Fruit fly (Drosophila melanogaster) whole organism, embryonic: ENCODE measurements around the gene CG4459.
A peak's percentile ranks its signal among the peaks of the same experiment; 100 is the strongest.

Source experiments
- Bdp1 ChIP-seq: fragments of 200-800 bp; sonication (Bioruptor generic); optimal IDR thresholded peaks from 3 replicates; lab custom pipeline; 2016; ENCODE audit warnings: missing biosample characterization, missing genetic modification characterization
- Blimp-1 ChIP-seq: fragments of 200-800 bp; sonication (Bioruptor generic); optimal IDR thresholded peaks from 3 replicates; lab custom pipeline; 2018; ENCODE audit warnings: missing biosample characterization, missing genetic modification characterization, mild to moderate bottlenecking, moderate library complexity, missing genetic modification reagents
- CG10431 ChIP-seq: fragments of 200-800 bp; sonication (Bioruptor generic); optimal IDR thresholded peaks from 3 replicates; lab custom pipeline; 2018; ENCODE audit warnings: missing biosample characterization, mild to moderate bottlenecking, missing genetic modification characterization
- CG10654 ChIP-seq: fragments of 200-800 bp; sonication (Bioruptor generic); optimal IDR thresholded peaks from 2 replicates; lab custom pipeline; 2016; ENCODE audit warnings: missing biosample characterization, missing genetic modification characterization
- CG10979 ChIP-seq: fragments of 200-800 bp; sonication (Bioruptor generic); optimal IDR thresholded peaks from 2 replicates; lab custom pipeline; 2018; ENCODE audit warnings: missing biosample characterization, mild to moderate bottlenecking, missing genetic modification characterization, moderate library complexity
- CG11247 ChIP-seq: fragments of 200-800 bp; sonication (Bioruptor generic); IDR thresholded peaks from 2 replicates; pipeline ENCODE4 v1.3.6; 2022; ENCODE audit warnings: missing biosample characterization, missing genetic modification characterization
- CG12391 ChIP-seq: fragments of 200-800 bp; sonication (Bioruptor generic); optimal IDR thresholded peaks from 3 replicates; lab custom pipeline; 2018; ENCODE audit warnings: missing biosample characterization, mild to moderate bottlenecking, missing genetic modification characterization, moderate library complexity
- CG14710 ChIP-seq: fragments of 200-800 bp; sonication (Bioruptor generic); optimal IDR thresholded peaks from 3 replicates; lab custom pipeline; 2019; ENCODE audit warnings: missing biosample characterization, mild to moderate bottlenecking, missing genetic modification characterization, moderate library complexity
- CG14860 ChIP-seq: fragments of 200-800 bp; sonication (Bioruptor generic); IDR thresholded peaks from 3 replicates; pipeline ENCODE4 v1.3.6; 2022; ENCODE audit warnings: missing biosample characterization, missing genetic modification characterization; ENCODE audit not compliant: partially characterized antibody
- CG17385 ChIP-seq: fragments of 200-800 bp; sonication (Bioruptor generic); optimal IDR thresholded peaks from 3 replicates; lab custom pipeline; 2018; ENCODE audit warnings: missing biosample characterization, mild to moderate bottlenecking, missing genetic modification characterization
- CG17829 ChIP-seq: fragments of 200-800 bp; optimal IDR thresholded peaks from 2 replicates; lab custom pipeline; 2019; ENCODE audit warnings: missing biosample characterization, mild to moderate bottlenecking, missing genetic modification characterization, moderate library complexity
- CG17912 ChIP-seq: fragments of 200-800 bp; sonication (Bioruptor generic); optimal IDR thresholded peaks from 2 replicates; lab custom pipeline; 2018; ENCODE audit warnings: missing biosample characterization, mild to moderate bottlenecking, missing genetic modification characterization
- CG2712 ChIP-seq: fragments of 200-800 bp; optimal IDR thresholded peaks from 3 replicates; lab custom pipeline; 2019; ENCODE audit warnings: missing biosample characterization, mild to moderate bottlenecking, missing genetic modification characterization, moderate library complexity
- CG30020 ChIP-seq: fragments of 200-800 bp; optimal IDR thresholded peaks from 2 replicates; lab custom pipeline; 2019; ENCODE audit warnings: missing biosample characterization, mild to moderate bottlenecking, missing genetic modification characterization, moderate library complexity
- CG32532 ChIP-seq: fragments of 200-800 bp; sonication (Bioruptor generic); IDR thresholded peaks from 2 replicates; pipeline ENCODE4 v1.3.6; 2022; ENCODE audit warnings: missing biosample characterization, missing genetic modification characterization
- CG7556 ChIP-seq: fragments of 200-800 bp; sonication (Bioruptor generic); optimal IDR thresholded peaks from 2 replicates; lab custom pipeline; 2017; ENCODE audit warnings: missing biosample characterization, mild to moderate bottlenecking, missing genetic modification characterization
- CG7928 ChIP-seq: fragments of 200-800 bp; sonication (Bioruptor generic); optimal IDR thresholded peaks from 2 replicates; lab custom pipeline; 2017; ENCODE audit warnings: missing biosample characterization, mild to moderate bottlenecking, missing genetic modification characterization
- CG8944 ChIP-seq: fragments of 200-800 bp; sonication (Bioruptor generic); optimal IDR thresholded peaks from 3 replicates; lab custom pipeline; 2016; ENCODE audit warnings: missing biosample characterization, missing genetic modification characterization
- Meics ChIP-seq: fragments of 200-800 bp; sonication (Bioruptor generic); optimal IDR thresholded peaks from 2 replicates; lab custom pipeline; 2017; ENCODE audit warnings: missing biosample characterization, mild to moderate bottlenecking, missing genetic modification characterization
- Neu2 ChIP-seq: fragments of 200-800 bp; sonication (Bioruptor generic); optimal IDR thresholded peaks from 3 replicates; lab custom pipeline; 2016; ENCODE audit warnings: missing biosample characterization, missing genetic modification characterization, borderline replicate concordance
- NfI ChIP-seq: fragments of 200-800 bp; sonication (Bioruptor generic); optimal IDR thresholded peaks from 3 replicates; lab custom pipeline; 2018; ENCODE audit warnings: missing biosample characterization, mild to moderate bottlenecking, missing genetic modification characterization, moderate library complexity
- Poxn ChIP-seq: fragments of 200-800 bp; sonication (Bioruptor generic); IDR thresholded peaks from 2 replicates; pipeline ENCODE4 v1.3.6; 2022; ENCODE audit warnings: missing biosample characterization, missing genetic modification characterization
- Sox100B ChIP-seq: fragments of 200-800 bp; sonication (Bioruptor generic); optimal IDR thresholded peaks from 3 replicates; lab custom pipeline; 2018; ENCODE audit warnings: missing biosample characterization, mild to moderate bottlenecking, missing genetic modification characterization
- Sry-δ ChIP-seq: fragments of 200-800 bp; sonication (Bioruptor generic); optimal IDR thresholded peaks from 2 replicates; lab custom pipeline; 2016; ENCODE audit warnings: missing biosample characterization, missing genetic modification characterization
- Xbp1 ChIP-seq: fragments of 200-800 bp; sonication (Bioruptor generic); optimal IDR thresholded peaks from 3 replicates; lab custom pipeline; 2016; ENCODE audit warnings: missing biosample characterization, mild to moderate bottlenecking, missing genetic modification characterization
- ara ChIP-seq: fragments of 200-800 bp; sonication (Bioruptor generic); IDR thresholded peaks from 2 replicates; pipeline ENCODE4 v1.3.6; 2022; ENCODE audit warnings: missing biosample characterization, missing genetic modification characterization
- ase ChIP-seq: fragments of 200-800 bp; sonication (Bioruptor generic); IDR thresholded peaks from 3 replicates; pipeline ENCODE4 v1.3.6; 2022; ENCODE audit warnings: missing biosample characterization, missing genetic modification characterization
- az2 ChIP-seq: fragments of 200-800 bp; sonication (Bioruptor generic); optimal IDR thresholded peaks from 3 replicates; lab custom pipeline; 2016; ENCODE audit warnings: missing biosample characterization, missing genetic modification characterization
- bigmax ChIP-seq: fragments of 200-800 bp; sonication (Bioruptor generic); optimal IDR thresholded peaks from 2 replicates; lab custom pipeline; 2018; ENCODE audit warnings: missing biosample characterization, mild to moderate bottlenecking, missing genetic modification characterization
- chm ChIP-seq: fragments of 200-800 bp; sonication (Bioruptor generic); IDR thresholded peaks from 2 replicates; pipeline ENCODE4 v1.3.6; 2022; ENCODE audit warnings: missing biosample characterization, missing genetic modification characterization
- chn ChIP-seq: fragments of 200-800 bp; sonication (Bioruptor generic); optimal IDR thresholded peaks from 2 replicates; lab custom pipeline; 2016; ENCODE audit warnings: missing biosample characterization, missing genetic modification characterization
- crp ChIP-seq, 2 experiments: fragments of 200-800 bp; sonication (Bioruptor generic); optimal IDR thresholded peaks; 2 replicates in 1 of 2; 3 replicates in 1 of 2; lab custom pipeline; 2017; ENCODE audit warnings: missing biosample characterization in 2 of 2, missing genetic modification characterization in 2 of 2, mild to moderate bottlenecking in 1 of 2, moderate library complexity in 1 of 2
- dm ChIP-seq: fragments of 200-800 bp; sonication (Bioruptor generic); optimal IDR thresholded peaks from 3 replicates; lab custom pipeline; 2016; ENCODE audit warnings: missing biosample characterization, missing genetic modification characterization
- dmrt11E ChIP-seq: fragments of 200-800 bp; sonication (Bioruptor generic); optimal IDR thresholded peaks from 3 replicates; lab custom pipeline; 2018; ENCODE audit warnings: missing biosample characterization, mild to moderate bottlenecking, missing genetic modification characterization, moderate library complexity
- dpn ChIP-seq, 2 experiments: fragments of 200-800 bp; sonication (Bioruptor generic); optimal IDR thresholded peaks; 3 replicates each; lab custom pipeline; 2016; ENCODE audit warnings: missing biosample characterization in 2 of 2, missing genetic modification characterization in 2 of 2
- fd64A ChIP-seq: fragments of 200-800 bp; sonication (Bioruptor generic); optimal IDR thresholded peaks from 3 replicates; lab custom pipeline; 2018; ENCODE audit warnings: missing biosample characterization, mild to moderate bottlenecking, missing genetic modification characterization
- hkb ChIP-seq, 2 experiments: fragments of 200-800 bp in 1 of 2; fragments of >200 bp in 1 of 2; sonication (Bioruptor generic) in 1 of 2; IDR thresholded peaks in 1 of 2; optimal IDR thresholded peaks in 1 of 2; 2 replicates each; pipeline versions ENCODE4 v1.3.6 to Lab custom; 2017 to 2022; ENCODE audit warnings: missing biosample characterization in 1 of 2, missing genetic modification characterization in 1 of 2
- nerfin-1 ChIP-seq: fragments of 200-800 bp; sonication (Bioruptor generic); optimal IDR thresholded peaks from 3 replicates; lab custom pipeline; 2019; ENCODE audit warnings: missing biosample characterization, mild to moderate bottlenecking, missing genetic modification characterization, moderate library complexity
- pros ChIP-seq: fragments of 200-800 bp; sonication (Bioruptor generic); optimal IDR thresholded peaks from 3 replicates; lab custom pipeline; 2019; ENCODE audit warnings: missing biosample characterization, mild to moderate bottlenecking, missing genetic modification characterization, moderate library complexity
- ro ChIP-seq: fragments of 200-800 bp; sonication (Bioruptor generic); IDR thresholded peaks from 2 replicates; pipeline ENCODE4 v1.3.6; 2022; ENCODE audit warnings: missing biosample characterization, missing genetic modification characterization
- salm ChIP-seq: fragments of 200-800 bp; sonication (Bioruptor generic); optimal IDR thresholded peaks from 2 replicates; lab custom pipeline; 2018; ENCODE audit warnings: missing biosample characterization, mild to moderate bottlenecking, missing genetic modification characterization
- sd ChIP-seq: fragments of 200-800 bp; sonication (Bioruptor generic); optimal IDR thresholded peaks from 3 replicates; lab custom pipeline; 2018; ENCODE audit warnings: missing biosample characterization, mild to moderate bottlenecking, missing genetic modification characterization, moderate library complexity
- sisA ChIP-seq: fragments of 200-800 bp; sonication (Bioruptor generic); IDR thresholded peaks from 2 replicates; pipeline ENCODE4 v1.3.6; 2022; ENCODE audit warnings: missing biosample characterization, missing genetic modification characterization
- sug ChIP-seq: fragments of 200-800 bp; optimal IDR thresholded peaks from 2 replicates; lab custom pipeline; 2019; ENCODE audit warnings: missing biosample characterization, mild to moderate bottlenecking, missing genetic modification characterization, moderate library complexity
- tin ChIP-seq: fragments of 200-800 bp; sonication (Bioruptor generic); optimal IDR thresholded peaks from 3 replicates; lab custom pipeline; 2016; ENCODE audit warnings: missing biosample characterization, missing genetic modification characterization
- trh ChIP-seq: fragments of 200-800 bp; sonication (Bioruptor generic); optimal IDR thresholded peaks from 2 replicates; lab custom pipeline; 2016; ENCODE audit warnings: missing biosample characterization, missing genetic modification characterization
- ttk ChIP-seq: fragments of 200-800 bp; sonication (Bioruptor generic); IDR thresholded peaks from 2 replicates; pipeline ENCODE4 v2.1.2; 2022; ENCODE audit warnings: missing biosample characterization, missing genetic modification characterization
- tx ChIP-seq: fragments of 200-800 bp; sonication (Bioruptor generic); optimal IDR thresholded peaks from 2 replicates; lab custom pipeline; 2016; ENCODE audit warnings: missing biosample characterization, missing genetic modification characterization
- yki ChIP-seq: fragments of >200 bp; optimal IDR thresholded peaks from 3 replicates; lab custom pipeline; 2018
- zfh2 ChIP-seq: fragments of 200-800 bp; sonication (Bioruptor generic); optimal IDR thresholded peaks from 2 replicates; lab custom pipeline; 2016; ENCODE audit warnings: missing biosample characterization, missing genetic modification characterization

CG4459 gene

dm6 chr3R:19880431-19880939 lies 48.0 kb downstream of the CG4459 start (continued):
- TF ChIP-seq Poxn (GFP tag; lab: Robert Waterston, UW) = no peak
- no peak for TF ChIP-seq CG14860 (GFP tag; lab: Robert Waterston, UW)
- TF ChIP-seq sisA = no peak
- TF ChIP-seq CG2712 (tag; lab: Kevin White, UChicago) = peak; percentile 60
- peak; percentile 53 for TF ChIP-seq fd64A (GFP tag; lab: Kevin White, UChicago)
- TF ChIP-seq Bdp1 (GFP tag; lab: Kevin White, UChicago) = peak; percentile 19
- 0 out of 2 replicates have a peak, but pooled peaks have one; percentile 18 for TF ChIP-seq ara (GFP tag; lab: Robert Waterston, UW)
- no peak for TF ChIP-seq Sry-δ
- peak; percentile 67 for TF ChIP-seq Meics
- peak; percentile 11 for TF ChIP-seq tx
- TF ChIP-seq yki = no peak
- peak; percentile 32 to 38 for TF ChIP-seq dpn (GFP tag; optimal IDR thresholded peaks at IDR 0.05; lab: Kevin White, UChicago)
- peak; percentile 27 for TF ChIP-seq az2 (GFP tag; lab: Kevin White, UChicago)
- peak; percentile 77 for TF ChIP-seq sug
- TF ChIP-seq ro (GFP tag; lab: Robert Waterston, UW) = no peak
- TF ChIP-seq CG32532 (GFP tag; lab: Robert Waterston, UW) = peak; percentile 52; the same call in 1 of the 2 replicates
- peak; percentile 28 for TF ChIP-seq CG14710 (tag; lab: Kevin White, UChicago)
- TF ChIP-seq CG17385 = peak; percentile 73
- TF ChIP-seq Neu2 (GFP tag; lab: Kevin White, UChicago) = no peak
- no peak; the same call in 1 of the 2 replicates for TF ChIP-seq ttk (GFP tag; lab: Robert Waterston, UW)
- TF ChIP-seq CG30020 (tag; lab: Kevin White, UChicago) = no peak
- no peak for TF ChIP-seq ase (GFP tag; lab: Robert Waterston, UW)
- peak; percentile 9 for TF ChIP-seq chn
- TF ChIP-seq hkb (optimal IDR thresholded peaks at IDR 0.05; lab: Kevin White, UChicago) = no peak
- TF ChIP-seq hkb (GFP tag; IDR thresholded peaks at IDR 0.05; lab: Robert Waterston, UW) = no peak
- peak; percentile 12 for TF ChIP-seq dm (GFP tag; lab: Kevin White, UChicago)
- TF ChIP-seq CG10979 (tag; lab: Kevin White, UChicago) = peak; percentile 15
- TF ChIP-seq CG12391 (tag; lab: Kevin White, UChicago) = peak; percentile 64
- no peak for TF ChIP-seq CG7928 (GFP tag; lab: Kevin White, UChicago)
- peak; percentile 60 for TF ChIP-seq CG10431 (GFP tag; lab: Kevin White, UChicago)
- peak; percentile 49 for TF ChIP-seq Blimp-1
- TF ChIP-seq bigmax (GFP tag; lab: Kevin White, UChicago) = no peak
- TF ChIP-seq dmrt11E (tag; lab: Kevin White, UChicago) = no peak
- TF ChIP-seq Sox100B (GFP tag; lab: Kevin White, UChicago) = peak; percentile 75
- peak; percentile 1 for TF ChIP-seq salm (tag; lab: Kevin White, UChicago)
- TF ChIP-seq Xbp1 = peak; percentile 44
- no peak for TF ChIP-seq CG17912 (GFP tag; lab: Kevin White, UChicago)
- peak; percentile 39 for TF ChIP-seq sd
- peak; percentile 72 for TF ChIP-seq NfI (GFP tag; lab: Kevin White, UChicago)
- TF ChIP-seq zfh2 (GFP tag; lab: Kevin White, UChicago) = no peak
- peak; percentile 20 for TF ChIP-seq CG10654 (GFP tag; lab: Kevin White, UChicago)
- peak in 1 of 2 experiments; percentile 15 for TF ChIP-seq crp (GFP tag; optimal IDR thresholded peaks at IDR 0.05; lab: Kevin White, UChicago)
- no peak for TF ChIP-seq pros
- peak; percentile 8 for TF ChIP-seq CG8944
- peak; percentile 21 for TF ChIP-seq tin
- peak; percentile 23 for TF ChIP-seq CG17829 (tag; lab: Kevin White, UChicago)
- peak; percentile 70 for TF ChIP-seq nerfin-1
- TF ChIP-seq trh (GFP tag; lab: Kevin White, UChicago) = peak; percentile 4
- TF ChIP-seq CG11247 (GFP tag; lab: Robert Waterston, UW) = 0 out of 2 replicates have a peak, but pooled peaks have one; percentile 50
- peak; percentile 49 for TF ChIP-seq CG7556 (GFP tag; lab: Kevin White, UChicago)
- TF ChIP-seq chm (GFP tag; lab: Robert Waterston, UW) = no peak; the same call in 1 of the 2 replicates
